Fruit fly (Drosophila melanogaster) whole organism, prepupa: ENCODE results near the gene Acp24A4.

ENCODE experiments used
- Blimp-1 ChIP-seq: fragments of 200-800 bp; sonication (Bioruptor generic); optimal IDR thresholded peaks from 3 replicates; lab custom pipeline; 2017; ENCODE audit warnings: missing biosample characterization, missing genetic modification characterization, mild to moderate bottlenecking, moderate library complexity, missing genetic modification reagents
- CG10631 ChIP-seq: fragments of 200-800 bp; sonication (Bioruptor generic); optimal IDR thresholded peaks from 2 replicates; lab custom pipeline; 2016; ENCODE audit warnings: missing biosample characterization, missing genetic modification characterization
- CG11902 ChIP-seq: fragments of 200-800 bp; sonication (Bioruptor generic); optimal IDR thresholded peaks from 3 replicates; lab custom pipeline; 2016; ENCODE audit warnings: missing biosample characterization, missing genetic modification characterization
- CG15336 ChIP-seq: fragments of 200-800 bp; sonication (Bioruptor generic); IDR thresholded peaks from 2 replicates; pipeline ENCODE4 v1.3.6; 2022; ENCODE audit warnings: missing biosample characterization, missing genetic modification characterization
- CG1621 ChIP-seq: fragments of 200-800 bp; sonication (Bioruptor generic); optimal IDR thresholded peaks from 3 replicates; lab custom pipeline; 2018; ENCODE audit warnings: missing biosample characterization, mild to moderate bottlenecking, missing genetic modification characterization
- CG3032 ChIP-seq: fragments of 200-800 bp; optimal IDR thresholded peaks from 2 replicates; lab custom pipeline; 2019; ENCODE audit warnings: missing biosample characterization, mild to moderate bottlenecking, missing genetic modification characterization, moderate library complexity
- CG34406 ChIP-seq: fragments of 200-800 bp; sonication (Bioruptor generic); optimal IDR thresholded peaks from 3 replicates; lab custom pipeline; 2016; ENCODE audit warnings: missing biosample characterization, missing genetic modification characterization
- CG3919 ChIP-seq: fragments of 200-800 bp; sonication (Bioruptor generic); optimal IDR thresholded peaks from 3 replicates; lab custom pipeline; 2016; ENCODE audit warnings: missing biosample characterization, missing genetic modification characterization
- CG6163 ChIP-seq: fragments of 200-800 bp; sonication (Bioruptor generic); IDR thresholded peaks from 3 replicates; pipeline ENCODE4 v1.3.6; 2022; ENCODE audit warnings: missing biosample characterization, missing genetic modification characterization
- CG6792 ChIP-seq: fragments of 200-800 bp; sonication (Bioruptor generic); optimal IDR thresholded peaks from 3 replicates; lab custom pipeline; 2016; ENCODE audit warnings: missing biosample characterization, missing genetic modification characterization
- Ets21C ChIP-seq: fragments of 200-800 bp; sonication (Bioruptor generic); optimal IDR thresholded peaks from 3 replicates; lab custom pipeline; 2016; ENCODE audit warnings: missing biosample characterization, missing genetic modification characterization
- Ets96B ChIP-seq: fragments of 200-800 bp; optimal IDR thresholded peaks from 2 replicates; lab custom pipeline; 2019; ENCODE audit warnings: missing biosample characterization, mild to moderate bottlenecking, missing genetic modification characterization, moderate library complexity
- Hr38 ChIP-seq: sonication (Bioruptor generic); optimal IDR thresholded peaks from 2 replicates; lab custom pipeline; 2016; ENCODE audit warnings: missing biosample characterization, missing genetic modification characterization
- Hr39 ChIP-seq: fragments of 200-800 bp; sonication (Bioruptor generic); optimal IDR thresholded peaks from 2 replicates; lab custom pipeline; 2016; ENCODE audit warnings: missing biosample characterization, missing genetic modification characterization
- Hr4 ChIP-seq: fragments of 200-800 bp; sonication (Bioruptor generic); optimal IDR thresholded peaks from 3 replicates; lab custom pipeline; 2016; ENCODE audit warnings: missing biosample characterization, missing genetic modification characterization
- Lpt ChIP-seq: fragments of 200-800 bp; sonication (Bioruptor generic); optimal IDR thresholded peaks from 3 replicates; lab custom pipeline; 2016; ENCODE audit warnings: missing biosample characterization, missing genetic modification characterization
- OdsH ChIP-seq: fragments of 200-800 bp; sonication (Bioruptor generic); optimal IDR thresholded peaks from 3 replicates; lab custom pipeline; 2016; ENCODE audit warnings: missing biosample characterization, missing genetic modification characterization
- dac ChIP-seq: fragments of 200-800 bp; sonication (Bioruptor generic); optimal IDR thresholded peaks from 2 replicates; lab custom pipeline; 2017; ENCODE audit warnings: missing biosample characterization, mild to moderate bottlenecking, missing genetic modification characterization
- dsx ChIP-seq: fragments of 200-800 bp; optimal IDR thresholded peaks from 3 replicates; lab custom pipeline; 2019; ENCODE audit warnings: missing biosample characterization, mild to moderate bottlenecking, missing genetic modification characterization, moderate library complexity; ENCODE audit not compliant: poor library complexity, severe bottlenecking
- esn ChIP-seq: fragments of 200-800 bp; sonication (Bioruptor generic); optimal IDR thresholded peaks from 2 replicates; lab custom pipeline; 2016; ENCODE audit warnings: missing biosample characterization, mild to moderate bottlenecking, missing genetic modification characterization, moderate library complexity
- fd59A ChIP-seq: fragments of 200-800 bp; sonication (Bioruptor generic); optimal IDR thresholded peaks from 2 replicates; lab custom pipeline; 2017; ENCODE audit warnings: missing biosample characterization, mild to moderate bottlenecking, missing genetic modification characterization, missing genetic modification reagents
- pdm3 ChIP-seq: fragments of 200-800 bp; sonication (Bioruptor generic); optimal IDR thresholded peaks from 3 replicates; lab custom pipeline; 2016; ENCODE audit warnings: missing biosample characterization, missing genetic modification characterization
- spab ChIP-seq: fragments of 200-800 bp; sonication (Bioruptor generic); optimal IDR thresholded peaks from 2 replicates; lab custom pipeline; 2017; ENCODE audit warnings: missing biosample characterization, mild to moderate bottlenecking, missing genetic modification characterization, missing genetic modification reagents
- ss ChIP-seq, 2 experiments: fragments of 200-800 bp; sonication (Bioruptor generic); optimal IDR thresholded peaks; 2 replicates in 1 of 2; 3 replicates in 1 of 2; lab custom pipeline; 2017 to 2018; ENCODE audit warnings: mild to moderate bottlenecking in 2 of 2, missing biosample characterization in 2 of 2, missing genetic modification characterization in 2 of 2, moderate library complexity in 1 of 2
- svp ChIP-seq: fragments of 200-800 bp; sonication (Bioruptor generic); peaks from one replicate; lab custom pipeline; 2016; ENCODE audit warnings: missing biosample characterization, missing genetic modification characterization
- vri ChIP-seq: fragments of 200-800 bp; sonication (Bioruptor generic); optimal IDR thresholded peaks from 3 replicates; lab custom pipeline; 2016; ENCODE audit warnings: missing biosample characterization, mild to moderate bottlenecking, missing genetic modification characterization

The Acp24A4 gene

DNA sequence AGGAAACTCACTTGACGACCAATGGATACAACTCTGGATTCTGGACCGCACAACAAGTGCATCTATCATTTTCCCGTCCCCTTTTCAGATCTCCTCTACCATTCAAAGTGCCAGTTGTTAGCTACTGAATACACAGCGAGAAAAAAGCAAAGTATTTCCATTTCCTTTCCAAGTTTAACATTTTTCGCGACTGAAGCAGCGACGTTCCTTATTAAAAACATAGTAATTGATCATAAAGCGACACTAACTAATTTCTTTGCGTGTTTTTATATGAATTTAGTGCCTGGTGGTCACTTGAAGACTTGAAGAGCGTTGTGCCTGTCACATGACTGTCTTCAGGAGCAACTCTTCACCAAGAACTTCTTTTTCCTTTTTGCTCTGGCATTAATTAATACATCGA lies 48.4 kb downstream of the Acp24A4 start (continued):
- TF ChIP-seq fd59A (GFP tag; lab: Kevin White, UChicago) (no peak), Hr38 (GFP tag; lab: Kevin White, UChicago) (no peak), esn (no peak), CG10631 (GFP tag; lab: Kevin White, UChicago) (peak; percentile 15), dac (GFP tag; lab: Kevin White, UChicago) (no peak), Hr4 (GFP tag; lab: Kevin White, UChicago) (peak; percentile 14), CG34406 (GFP tag; lab: Kevin White, UChicago) (no peak), pdm3 (no peak), vri (no peak), Hr39 (GFP tag; lab: Kevin White, UChicago) (no peak), Blimp-1 (GFP tag; lab: Kevin White, UChicago) (no peak), CG3919 (GFP tag; lab: Kevin White, UChicago) (peak; percentile 34), spab (GFP tag; lab: Kevin White, UChicago) (no peak), CG1621 (no peak), svp (GFP tag; lab: Kevin White, UChicago) (no peak), CG11902 (GFP tag; lab: Kevin White, UChicago) (no peak), dsx (GFP tag; lab: Kevin White, UChicago) (no peak), CG15336 (GFP tag; lab: Robert Waterston, UW) (peak; percentile 60), Ets96B (tag; lab: Kevin White, UChicago) (no peak), OdsH (GFP tag; lab: Kevin White, UChicago) (no peak), Lpt (GFP tag; lab: Kevin White, UChicago) (no peak), CG6792 (GFP tag; lab: Kevin White, UChicago) (no peak), CG6163 (GFP tag; lab: Robert Waterston, UW) (peak; percentile 47; the same call in 1 of the 3 replicates), ss (GFP tag; optimal IDR thresholded peaks at IDR 0.05; lab: Kevin White, UChicago) (no peak), Ets21C (GFP tag; lab: Kevin White, UChicago) (no peak), CG3032 (tag; lab: Kevin White, UChicago) (no peak)
